Worm (Caenorhabditis elegans): Measurements from ENCODE around the gene F40F8.4.

DNA sequence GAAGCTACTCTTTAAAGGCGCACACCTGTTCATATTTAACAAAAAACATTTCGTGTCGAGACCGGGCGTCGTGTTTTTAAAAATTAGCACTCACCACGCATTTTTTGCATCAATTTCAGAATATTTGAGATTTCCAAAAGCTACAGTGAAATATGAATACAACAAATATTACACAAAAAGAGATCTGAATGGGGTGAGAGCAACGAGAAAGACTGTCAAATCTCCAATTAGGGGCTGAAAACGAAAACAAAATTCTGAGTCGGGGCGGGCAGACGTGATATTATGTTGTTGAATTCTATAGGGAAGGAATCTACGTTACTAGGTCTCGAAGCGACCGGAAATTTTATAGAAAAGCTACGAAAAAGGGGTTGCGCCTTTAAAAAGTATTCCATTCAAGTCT is 36.4 kb downstream of the F40F8.4 start, which contains the start of gene C09H10.5:
- TF ChIP-seq mxl-1 (tag; optimal IDR thresholded peaks at IDR 0.05): no peak
- no peak for TF ChIP-seq Y56A3A.18 (GFP tag; IDR thresholded peaks at IDR 0.05)
- TF ChIP-seq somi-1 (GFP tag; optimal IDR thresholded peaks at IDR 0.05): no peak
- no peak for TF ChIP-seq mel-28 (tag; optimal IDR thresholded peaks at IDR 0.05; ENCODE audit: borderline replicate concordance)
- no peak for TF ChIP-seq hrde-1 (tag; optimal IDR thresholded peaks at IDR 0.05; ENCODE audit: borderline replicate concordance)
- no peak for TF ChIP-seq nhr-90 (tag; optimal IDR thresholded peaks at IDR 0.05)
- TF ChIP-seq hsf-1 (GFP tag; IDR thresholded peaks at IDR 0.05): no peak
- no peak for TF ChIP-seq cebp-1 (GFP tag; IDR thresholded peaks at IDR 0.05)
- no peak for TF ChIP-seq cebp-1 (tag; optimal IDR thresholded peaks at IDR 0.05)
- TF ChIP-seq lsl-1 (GFP tag; optimal IDR thresholded peaks at IDR 0.05): no peak
